Fruit fly (Drosophila melanogaster): ENCODE data around the gene AsnS.

AsnS gene

dm6 chr3L:21209921-21210532, 37.1 kb downstream of the AsnS start, which contains the start of the genes CG10510 and CG10508 (continued):
- no peak for TF ChIP-seq CG4730 (GFP tag; IDR thresholded peaks at IDR 0.05)
- TF ChIP-seq Lhr (GFP tag; optimal IDR thresholded peaks at IDR 0.05): no peak
- no peak for TF ChIP-seq tap (tag; optimal IDR thresholded peaks at IDR 0.05)
- no peak for TF ChIP-seq ac (GFP tag; optimal IDR thresholded peaks at IDR 0.05)
- TF ChIP-seq lov (optimal IDR thresholded peaks at IDR 0.05): no peak
- TF ChIP-seq lov (GFP tag; IDR thresholded peaks at IDR 0.05): no peak
- TF ChIP-seq fd96Cb (tag; optimal IDR thresholded peaks at IDR 0.05): no peak
- TF ChIP-seq NFAT (GFP tag; IDR thresholded peaks at IDR 0.05): no peak
- no peak for TF ChIP-seq Hey (tag; optimal IDR thresholded peaks at IDR 0.05)
- no peak for TF ChIP-seq CG11093 (GFP tag; IDR thresholded peaks at IDR 0.05)
- TF ChIP-seq CrebB (tag; optimal IDR thresholded peaks at IDR 0.05): no peak
- no peak for TF ChIP-seq pan (optimal IDR thresholded peaks at IDR 0.05)
- TF ChIP-seq pan (GFP tag; optimal IDR thresholded peaks at IDR 0.05 in 1 of 2, IDR thresholded peaks at IDR 0.05 in 1 of 2): no peak
- TF ChIP-seq CG3995 (GFP tag; optimal IDR thresholded peaks at IDR 0.05): no peak
- TF ChIP-seq peb (GFP tag; IDR thresholded peaks at IDR 0.05): no peak
- peak; percentile 36; the same call in 1 of the 2 replicates for TF ChIP-seq seq (GFP tag; IDR thresholded peaks at IDR 0.05)
- no peak for TF ChIP-seq Max (GFP tag; optimal IDR thresholded peaks at IDR 0.05)
- no peak for TF ChIP-seq kay (GFP tag; optimal IDR thresholded peaks at IDR 0.05)
- TF ChIP-seq cg (GFP tag; optimal IDR thresholded peaks at IDR 0.05): peak; percentile 34
- TF ChIP-seq TFAM (GFP tag; optimal IDR thresholded peaks at IDR 0.05): no peak
- TF ChIP-seq pfk (GFP tag; optimal IDR thresholded peaks at IDR 0.05): no peak
- TF ChIP-seq fd64A (GFP tag; optimal IDR thresholded peaks at IDR 0.05): no peak
- TF ChIP-seq CG30403 (GFP tag; optimal IDR thresholded peaks at IDR 0.05): no peak
- TF ChIP-seq CG8290 (GFP tag; optimal IDR thresholded peaks at IDR 0.05): no peak
- peak in 1 of 2 experiments; percentile 47 for TF ChIP-seq CG8290 (tag; optimal IDR thresholded peaks at IDR 0.05)
- peak; percentile 22 for TF ChIP-seq Nf-YC (tag; optimal IDR thresholded peaks at IDR 0.05)
- TF ChIP-seq Doc3 (GFP tag; IDR thresholded peaks at IDR 0.05; ENCODE audit: partially characterized antibody): no peak
- TF ChIP-seq CG11504 (tag; optimal IDR thresholded peaks at IDR 0.05): peak; percentile 30
- no peak for TF ChIP-seq chif (GFP tag; optimal IDR thresholded peaks at IDR 0.05)
- TF ChIP-seq Jarid2 (GFP tag; optimal IDR thresholded peaks at IDR 0.05): peak; percentile 55
- TF ChIP-seq crc (GFP tag; optimal IDR thresholded peaks at IDR 0.05): no peak
- peak; percentile 35; the same call in 1 of the 2 replicates for TF ChIP-seq Rfx (GFP tag; IDR thresholded peaks at IDR 0.05)
- TF ChIP-seq CG8924 (tag; optimal IDR thresholded peaks at IDR 0.05): no peak
- no peak for TF ChIP-seq MBD-R2 (GFP tag; IDR thresholded peaks at IDR 0.05)
- no peak for TF ChIP-seq HmgZ (tag; optimal IDR thresholded peaks at IDR 0.05)
- TF ChIP-seq E2f2 (GFP tag; IDR thresholded peaks at IDR 0.05): peak; percentile 83
- TF ChIP-seq Eip74EF (GFP tag; optimal IDR thresholded peaks at IDR 0.05): no peak
- TF ChIP-seq nerfin-1 (tag; optimal IDR thresholded peaks at IDR 0.05): peak; percentile 95
- no peak for TF ChIP-seq zfh2 (GFP tag; optimal IDR thresholded peaks at IDR 0.05)
- no peak for TF ChIP-seq CG10979 (tag; optimal IDR thresholded peaks at IDR 0.05)
- no peak for TF ChIP-seq insv (GFP tag; optimal IDR thresholded peaks at IDR 0.05)
- TF ChIP-seq CG11085 (GFP tag; IDR thresholded peaks at IDR 0.05): no peak
- TF ChIP-seq psq (GFP tag; optimal IDR thresholded peaks at IDR 0.05): no peak
- TF ChIP-seq esg (GFP tag; conservative IDR thresholded peaks at IDR 0.05): no peak
- TF ChIP-seq Aef1 (GFP tag; IDR thresholded peaks at IDR 0.05): no peak
- TF ChIP-seq mld (GFP tag; IDR thresholded peaks at IDR 0.05; ENCODE audit: partially characterized antibody): no peak
- TF ChIP-seq Bgb (GFP tag; IDR thresholded peaks at IDR 0.05; ENCODE audit: partially characterized antibody): peak; percentile 30; the same call in 1 of the 2 replicates
- TF ChIP-seq CG7372 (GFP tag; IDR thresholded peaks at IDR 0.05): no peak
- no peak for TF ChIP-seq Nf-YB (GFP tag; optimal IDR thresholded peaks at IDR 0.05)
- peak; percentile 7; the same call in 1 of the 3 replicates for TF ChIP-seq Dbx (GFP tag; IDR thresholded peaks at IDR 0.05)
- TF ChIP-seq CG18262 (tag; optimal IDR thresholded peaks at IDR 0.05): no peak
- TF ChIP-seq br (optimal IDR thresholded peaks at IDR 0.05): no peak
